Worm (Caenorhabditis elegans): Measurements from ENCODE around the gene sly-1.

The sly-1 gene

DNA sequence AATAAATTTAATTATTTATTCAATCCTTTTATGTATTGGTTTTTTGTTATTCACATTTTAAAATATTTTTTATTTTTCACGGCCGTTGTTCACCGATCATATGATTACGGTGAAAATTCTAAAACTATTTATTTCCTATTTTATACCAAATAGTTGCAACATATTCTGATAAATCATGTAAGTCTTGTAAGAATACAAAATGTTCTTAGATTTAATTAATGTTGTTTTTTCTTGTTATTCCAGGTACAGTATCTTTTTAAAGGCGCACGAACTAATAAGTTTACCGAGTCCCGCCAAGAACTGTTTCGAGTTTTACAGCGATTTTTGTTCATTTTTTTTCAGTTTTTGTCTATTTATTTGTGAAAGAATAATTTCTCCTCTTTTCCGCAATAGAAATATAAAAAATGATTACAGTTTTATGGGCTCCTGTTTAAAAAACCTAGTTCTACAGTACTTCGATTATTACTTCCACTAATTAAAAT is 37.2 kb upstream of the sly-1 start, which contains the start of gene D2045.5:
Gene D2045.5, minus strand, starts transcription at position 51 of the 482 bp plus-strand sequence.
- TF ChIP-seq dpff-1 (tag; optimal IDR thresholded peaks at IDR 0.05) (no peak), him-1 (tag; optimal IDR thresholded peaks at IDR 0.05) (no peak), xnd-1 (tag; optimal IDR thresholded peaks at IDR 0.05) (peak; percentile 70), madf-8 (GFP tag; conservative IDR thresholded peaks at IDR 0.05) (peak; percentile 54), madf-6 (GFP tag; IDR thresholded peaks at IDR 0.05) (peak; percentile 76), lsl-1 (GFP tag; optimal IDR thresholded peaks at IDR 0.05) (peak; percentile 86), efl-1 (GFP tag; optimal IDR thresholded peaks at IDR 0.05) (peak; percentile 33), F33H1.4 (GFP tag; IDR thresholded peaks at IDR 0.05) (peak; percentile 77), D2030.7 (GFP tag; IDR thresholded peaks at IDR 0.05) (peak; percentile 40; the same call in 1 of the 2 replicates)

DNA sequence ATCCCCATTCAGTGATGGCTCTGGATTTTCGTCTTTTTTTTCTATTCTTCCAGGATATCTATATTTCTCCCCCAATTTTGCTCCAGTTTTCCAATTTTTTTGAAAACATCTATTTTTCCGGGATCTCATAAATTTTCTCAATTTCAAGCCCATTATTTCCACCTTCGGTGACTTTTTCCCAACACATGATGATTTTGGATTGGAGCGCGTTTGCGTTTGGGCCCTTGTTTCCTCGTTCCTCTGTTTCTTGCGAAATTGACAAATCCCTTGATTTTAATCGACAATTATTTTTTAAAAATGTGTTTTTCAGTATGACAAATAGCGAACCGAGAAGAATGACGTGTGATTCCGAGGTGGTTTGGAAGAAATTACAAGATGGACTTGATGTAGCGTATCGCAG is 35.9 kb upstream of the sly-1 start, which contains the start of gene cul-1:
Gene cul-1, plus strand, starts transcription at position 311 of the 400 bp plus-strand sequence.
- 0 out of 2 replicates have a peak, but pooled peaks have one; percentile 24 for TF ChIP-seq mcd-1 (GFP tag; IDR thresholded peaks at IDR 0.05)
- TF ChIP-seq cebp-1 (GFP tag; IDR thresholded peaks at IDR 0.05) = peak; percentile 68; the same call in 1 of the 2 replicates
- peak; percentile 88 for TF ChIP-seq cebp-1 (tag; optimal IDR thresholded peaks at IDR 0.05)
- TF ChIP-seq F33H1.4 (GFP tag; IDR thresholded peaks at IDR 0.05) = no peak
- TF ChIP-seq ceh-79 (tag; optimal IDR thresholded peaks at IDR 0.05) = no peak

- TF ChIP-seq lag-1 (GFP tag; IDR thresholded peaks at IDR 0.05) (no peak), B0261.1 (tag; optimal IDR thresholded peaks at IDR 0.05) (no peak), Y53G8AR.9 (GFP tag; conservative IDR thresholded peaks at IDR 0.05) (no peak), sea-2 (GFP tag; IDR thresholded peaks at IDR 0.05) (no peak), pha-4 (tag; optimal IDR thresholded peaks at IDR 0.05) (no peak), C17E4.6 (GFP tag; IDR thresholded peaks at IDR 0.05) (no peak), aptf-2 (GFP tag; conservative IDR thresholded peaks at IDR 0.05) (no peak), nfya-1 (tag; optimal IDR thresholded peaks at IDR 0.05; ENCODE audit: borderline replicate concordance, insufficient read depth) (no peak), chd-7 (tag; optimal IDR thresholded peaks at IDR 0.05) (no peak), madf-3 (GFP tag; IDR thresholded peaks at IDR 0.05) (no peak), snpc-4 (GFP tag; optimal IDR thresholded peaks at IDR 0.05) (no peak), snpc-4 (tag; optimal IDR thresholded peaks at IDR 0.05) (no peak)
Observed at ce11 chrIII:10474945-10475344, 31.9 kb upstream of the sly-1 start, which contains the start of gene D2045.9. Gene D2045.9, plus strand, starts transcription at chrIII:10475245.

DNA sequence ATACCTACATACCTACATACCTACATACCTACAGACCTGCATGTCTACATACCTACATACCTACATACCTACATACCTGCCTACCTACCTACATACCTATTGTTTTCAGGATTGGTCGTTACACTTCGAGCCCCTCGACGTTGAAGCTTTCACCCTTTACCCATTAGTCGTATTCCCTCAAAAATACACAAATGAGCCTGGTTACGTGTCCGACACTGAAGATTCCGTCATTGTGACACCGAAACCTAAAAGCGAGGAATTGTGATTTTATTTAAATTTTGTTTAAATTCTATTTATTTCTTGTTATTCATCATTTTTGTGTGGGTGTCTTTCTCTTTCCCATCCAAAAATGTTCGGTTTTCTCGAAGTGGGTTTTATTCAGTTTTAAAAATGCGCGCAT is 27.7 kb upstream of the sly-1 start, which contains the start of gene D2045.7:
Gene D2045.7, plus strand, starts transcription at position 301 of the 400 bp plus-strand sequence.
- TF ChIP-seq dpff-1 (tag; optimal IDR thresholded peaks at IDR 0.05) (no peak), ceh-91 (GFP tag; IDR thresholded peaks at IDR 0.05) (no peak), let-526 (GFP tag; IDR thresholded peaks at IDR 0.05) (no peak), K12H6.12 (tag; optimal IDR thresholded peaks at IDR 0.05) (no peak), Y53F4B.3 (GFP tag; IDR thresholded peaks at IDR 0.05) (no peak), C17E4.6 (GFP tag; IDR thresholded peaks at IDR 0.05) (no peak)

DNA sequence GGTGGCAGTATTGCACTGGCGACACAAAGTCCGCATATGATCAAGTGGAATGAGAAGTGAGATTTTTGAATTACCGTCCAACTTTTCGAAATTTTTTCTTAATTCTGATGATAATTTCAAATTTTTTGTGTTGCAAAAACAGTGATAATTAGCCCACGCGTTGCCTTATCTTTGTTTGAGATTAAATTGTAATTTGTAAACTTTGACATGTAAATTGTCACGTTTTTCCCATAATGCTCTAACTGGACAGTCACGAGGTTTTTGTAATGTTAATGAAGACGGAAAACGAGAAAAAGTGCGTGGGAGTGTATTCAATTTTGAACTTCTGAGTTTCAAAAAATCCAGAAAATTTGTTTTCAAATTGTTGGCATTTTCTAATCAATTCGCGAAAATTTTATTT is 25.4 kb upstream of the sly-1 start:
- no peak for TF ChIP-seq F10E7.11 (tag; optimal IDR thresholded peaks at IDR 0.05)
- no peak for TF ChIP-seq atf-7 (tag; optimal IDR thresholded peaks at IDR 0.05)
- no peak for TF ChIP-seq tbx-9 (tag; optimal IDR thresholded peaks at IDR 0.05; ENCODE audit: borderline replicate concordance)
- TF ChIP-seq F39B2.1 (GFP tag; IDR thresholded peaks at IDR 0.05) = no peak
- no peak for TF ChIP-seq B0261.1 (tag; optimal IDR thresholded peaks at IDR 0.05)
- no peak for TF ChIP-seq sdz-38 (tag; optimal IDR thresholded peaks at IDR 0.05)
- TF ChIP-seq snpc-4 (GFP tag; optimal IDR thresholded peaks at IDR 0.05) = no peak
- no peak for TF ChIP-seq snpc-4 (tag; optimal IDR thresholded peaks at IDR 0.05)
- no peak for TF ChIP-seq T26A5.8 (tag; optimal IDR thresholded peaks at IDR 0.05)
- TF ChIP-seq lsy-27 (tag; optimal IDR thresholded peaks at IDR 0.05; ENCODE audit: borderline replicate concordance, insufficient read depth) = no peak
- TF ChIP-seq akir-1 (GFP tag; optimal IDR thresholded peaks at IDR 0.05) = no peak
- no peak for TF ChIP-seq hlh-26 (GFP tag; conservative IDR thresholded peaks at IDR 0.05)
- TF ChIP-seq lin-54 (GFP tag; optimal IDR thresholded peaks at IDR 0.05) = no peak
- TF ChIP-seq chd-7 (tag; optimal IDR thresholded peaks at IDR 0.05) = no peak
- TF ChIP-seq ceh-79 (tag; optimal IDR thresholded peaks at IDR 0.05) = no peak
- no peak for TF ChIP-seq F49E8.2 (tag; optimal IDR thresholded peaks at IDR 0.05; ENCODE audit: insufficient read depth)
- no peak for TF ChIP-seq zim-3 (tag; optimal IDR thresholded peaks at IDR 0.05)
- TF ChIP-seq hmg-1.2 (GFP tag; IDR thresholded peaks at IDR 0.05) = no peak
